Worm (Caenorhabditis elegans): ENCODE data around the gene Y49F6B.9.
"Not testable (repeated sequence)": the region's sequence is repeated elsewhere in the genome, so short reads cannot be mapped to it uniquely, and the experiment has no call there.

The Y49F6B.9 gene

ce11 chrII:3449514-3449913, 49.7 kb downstream of the Y49F6B.9 start, which contains the start of gene C16C8.14:
Gene C16C8.14 (plus strand): TSS chrII:3449814.
- TF ChIP-seq unc-62 (GFP tag; optimal IDR thresholded peaks at IDR 0.05); nhr-12 (tag; optimal IDR thresholded peaks at IDR 0.05); elt-1 (tag; optimal IDR thresholded peaks at IDR 0.05; ENCODE audit: borderline replicate concordance, insufficient read depth): not testable (repeated sequence)

ce11 chrII:3448776-3449280, 50.4 kb downstream of the Y49F6B.9 start, which contains the start of gene C16C8.25:
Gene C16C8.25 (plus strand): TSS chrII:3449230.
- TF ChIP-seq ztf-11 (tag; optimal IDR thresholded peaks at IDR 0.05): no peak
- no peak for TF ChIP-seq nhr-28 (tag; optimal IDR thresholded peaks at IDR 0.05)
- TF ChIP-seq drap-1 (GFP tag; optimal IDR thresholded peaks at IDR 0.05): no peak
- TF ChIP-seq elt-3 (tag; optimal IDR thresholded peaks at IDR 0.05): no peak
- no peak for TF ChIP-seq sptf-1 (tag; optimal IDR thresholded peaks at IDR 0.05)

- TF ChIP-seq unc-120 (tag; optimal IDR thresholded peaks at IDR 0.05; ENCODE audit: poor library complexity, severe bottlenecking): no peak
- TF ChIP-seq ceh-43 (GFP tag; optimal IDR thresholded peaks at IDR 0.05): no peak
- no peak for TF ChIP-seq tbx-8 (GFP tag; optimal IDR thresholded peaks at IDR 0.05)
- no peak for TF ChIP-seq sem-2 (GFP tag; optimal IDR thresholded peaks at IDR 0.05)
- no peak for TF ChIP-seq mep-1 (tag; optimal IDR thresholded peaks at IDR 0.05)
- no peak for TF ChIP-seq mls-2 (tag; optimal IDR thresholded peaks at IDR 0.05)
- TF ChIP-seq ceh-83 (GFP tag; optimal IDR thresholded peaks at IDR 0.05): no peak
- TF ChIP-seq blmp-1 (tag; optimal IDR thresholded peaks at IDR 0.05): no peak
- no peak for TF ChIP-seq nhr-237 (tag; optimal IDR thresholded peaks at IDR 0.05)
- no peak for TF ChIP-seq nhr-2 (tag; optimal IDR thresholded peaks at IDR 0.05)
- TF ChIP-seq ceh-39 (tag; optimal IDR thresholded peaks at IDR 0.05): no peak
- TF ChIP-seq unc-39 (tag; optimal IDR thresholded peaks at IDR 0.05): no peak
- no peak for TF ChIP-seq mab-5 (tag; optimal IDR thresholded peaks at IDR 0.05)
- no peak for TF ChIP-seq nhr-28 (tag; optimal IDR thresholded peaks at IDR 0.05)
- no peak for TF ChIP-seq ztf-11 (tag; optimal IDR thresholded peaks at IDR 0.05)
Observed at ce11 chrII:3447906-3448305, 51.3 kb downstream of the Y49F6B.9 start, which contains the start of gene C16C8.21. Gene C16C8.21 (plus strand): TSS chrII:3448206.

- TF ChIP-seq ceh-83 (GFP tag; optimal IDR thresholded peaks at IDR 0.05) (no peak), nhr-28 (tag; optimal IDR thresholded peaks at IDR 0.05) (no peak), snpc-4 (tag; optimal IDR thresholded peaks at IDR 0.05) (no peak), nhr-237 (tag; optimal IDR thresholded peaks at IDR 0.05) (no peak), elt-1 (tag; optimal IDR thresholded peaks at IDR 0.05; ENCODE audit: borderline replicate concordance, insufficient read depth) (no peak), unc-120 (tag; optimal IDR thresholded peaks at IDR 0.05; ENCODE audit: poor library complexity, severe bottlenecking) (no peak), zip-8 (tag; optimal IDR thresholded peaks at IDR 0.05) (no peak), ceh-39 (tag; optimal IDR thresholded peaks at IDR 0.05) (no peak), hlh-1 (tag; optimal IDR thresholded peaks at IDR 0.05) (no peak), pha-4 (tag; optimal IDR thresholded peaks at IDR 0.05) (no peak), lin-13 (tag; optimal IDR thresholded peaks at IDR 0.05) (no peak), sem-2 (GFP tag; optimal IDR thresholded peaks at IDR 0.05) (no peak), unc-62 (GFP tag; optimal IDR thresholded peaks at IDR 0.05) (no peak), mls-2 (tag; optimal IDR thresholded peaks at IDR 0.05) (no peak), lin-32 (GFP tag; optimal IDR thresholded peaks at IDR 0.05) (no peak), ces-1 (GFP tag; optimal IDR thresholded peaks at IDR 0.05) (no peak), flh-1 (GFP tag; optimal IDR thresholded peaks at IDR 0.05) (no peak), M03D4.4 (tag; optimal IDR thresholded peaks at IDR 0.05) (no peak), ztf-11 (tag; optimal IDR thresholded peaks at IDR 0.05) (no peak)
Observed at ce11 chrII:3446647-3447046, 52.5 kb downstream of the Y49F6B.9 start, which contains the start of the genes C16C8.20 and gldi-6. Gene C16C8.20 (plus strand): TSS chrII:3446947. Gene gldi-6 (plus strand): TSS chrII:3446947.

ce11 chrII:3445285-3445806, 53.8 kb downstream of the Y49F6B.9 start, which contains the start of the genes C16C8.5 and C16C8.16:
Gene C16C8.5 (minus strand): TSS chrII:3445385.
Gene C16C8.16 (plus strand): TSS chrII:3445756.
- TF ChIP-seq unc-39 (tag; optimal IDR thresholded peaks at IDR 0.05) (no peak), M03D4.4 (tag; optimal IDR thresholded peaks at IDR 0.05) (no peak), cnd-1 (tag; optimal IDR thresholded peaks at IDR 0.05) (no peak), nhr-12 (tag; optimal IDR thresholded peaks at IDR 0.05) (no peak), pha-4 (tag; optimal IDR thresholded peaks at IDR 0.05) (no peak), ceh-83 (GFP tag; optimal IDR thresholded peaks at IDR 0.05) (no peak), unc-62 (GFP tag; optimal IDR thresholded peaks at IDR 0.05) (no peak), ham-2 (GFP tag; optimal IDR thresholded peaks at IDR 0.05) (no peak), bed-3 (GFP tag; optimal IDR thresholded peaks at IDR 0.05) (no peak), sptf-1 (tag; optimal IDR thresholded peaks at IDR 0.05) (no peak), ces-1 (GFP tag; optimal IDR thresholded peaks at IDR 0.05) (no peak), ceh-39 (tag; optimal IDR thresholded peaks at IDR 0.05) (no peak), nhr-28 (tag; optimal IDR thresholded peaks at IDR 0.05) (no peak), mls-2 (tag; optimal IDR thresholded peaks at IDR 0.05) (no peak)
